Fruit fly (Drosophila melanogaster) whole organism, embryonic: ENCODE data around the gene CG44476.

Source experiments
- CG10462 ChIP-seq: fragments of 200-800 bp; sonication (Bioruptor generic); optimal IDR thresholded peaks from 2 replicates; lab custom pipeline; 2016; ENCODE audit warnings: missing biosample characterization, missing genetic modification characterization
- CG12942 ChIP-seq: fragments of 200-800 bp; sonication (Bioruptor generic); optimal IDR thresholded peaks from 3 replicates; lab custom pipeline; 2016; ENCODE audit warnings: missing biosample characterization, missing genetic modification characterization
- CG17186 ChIP-seq: fragments of 200-800 bp; sonication (Bioruptor generic); optimal IDR thresholded peaks from 3 replicates; lab custom pipeline; 2017; ENCODE audit warnings: missing biosample characterization, missing genetic modification reagents, missing genetic modification characterization
- CG3847 ChIP-seq: fragments of 200-800 bp; sonication (Bioruptor generic); IDR thresholded peaks from 2 replicates; pipeline ENCODE4 v1.3.6; 2022; ENCODE audit warnings: missing biosample characterization, missing genetic modification characterization
- CG43689 ChIP-seq: fragments of 200-800 bp; sonication (Bioruptor generic); IDR thresholded peaks from 2 replicates; pipeline ENCODE4 v1.3.6; 2022; ENCODE audit warnings: missing biosample characterization, missing genetic modification characterization
- CG4404 ChIP-seq: fragments of 200-800 bp; sonication (Bioruptor generic); IDR thresholded peaks from 2 replicates; pipeline ENCODE4 v1.3.6; 2022; ENCODE audit warnings: missing biosample characterization, missing genetic modification characterization
- CG7745 ChIP-seq: fragments of 200-800 bp; sonication (Bioruptor generic); optimal IDR thresholded peaks from 2 replicates; lab custom pipeline; 2018; ENCODE audit warnings: missing biosample characterization, mild to moderate bottlenecking, missing genetic modification characterization, moderate library complexity
- CG9817 ChIP-seq: fragments of 200-800 bp; sonication (Bioruptor generic); optimal IDR thresholded peaks from 2 replicates; lab custom pipeline; 2018; ENCODE audit warnings: missing biosample characterization, mild to moderate bottlenecking, missing genetic modification characterization, moderate library complexity
- Dref ChIP-seq: fragments of 200-800 bp; sonication (Bioruptor generic); IDR thresholded peaks from 2 replicates; pipeline ENCODE4 v1.3.6; 2022; ENCODE audit warnings: missing biosample characterization, missing genetic modification characterization
- Elba2 ChIP-seq: fragments of 200-800 bp; sonication (Bioruptor generic); optimal IDR thresholded peaks from 3 replicates; lab custom pipeline; 2016; ENCODE audit warnings: missing biosample characterization, missing genetic modification characterization
- H15 ChIP-seq: fragments of 200-800 bp; sonication (Bioruptor generic); IDR thresholded peaks from 3 replicates; pipeline ENCODE4 v1.3.6; 2022; ENCODE audit warnings: missing biosample characterization, missing genetic modification characterization
- H2.0 ChIP-seq: fragments of 200-800 bp; sonication (Bioruptor generic); IDR thresholded peaks from 2 replicates; pipeline ENCODE4 v1.3.6; 2022; ENCODE audit warnings: missing biosample characterization, missing genetic modification characterization
- HLH4C ChIP-seq: fragments of 200-800 bp; sonication (Bioruptor generic); IDR thresholded peaks from 3 replicates; pipeline ENCODE4 v1.3.6; 2022; ENCODE audit warnings: missing biosample characterization, missing genetic modification characterization; ENCODE audit not compliant: partially characterized antibody
- Hmr ChIP-seq: fragments of 200-800 bp; sonication (Bioruptor generic); optimal IDR thresholded peaks from 3 replicates; lab custom pipeline; 2017; ENCODE audit warnings: mild to moderate bottlenecking, missing biosample characterization, missing genetic modification reagents, missing genetic modification characterization
- Lim3 ChIP-seq: fragments of 200-800 bp; sonication (Bioruptor generic); IDR thresholded peaks from 2 replicates; pipeline ENCODE4 v1.3.6; 2022; ENCODE audit warnings: missing biosample characterization, missing genetic modification characterization
- Mad ChIP-seq: fragments of 200-800 bp; sonication (Bioruptor generic); optimal IDR thresholded peaks from 2 replicates; lab custom pipeline; 2016; ENCODE audit warnings: missing biosample characterization, missing genetic modification characterization
- Mes4 ChIP-seq: fragments of 200-800 bp; sonication (Bioruptor generic); optimal IDR thresholded peaks from 2 replicates; lab custom pipeline; 2016; ENCODE audit warnings: missing biosample characterization, missing genetic modification characterization
- NK7.1 ChIP-seq: fragments of 200-800 bp; sonication (Bioruptor generic); optimal IDR thresholded peaks from 3 replicates; lab custom pipeline; 2016; ENCODE audit warnings: missing biosample characterization, missing genetic modification characterization
- Stat92E ChIP-seq, 3 experiments: fragments of >200 bp in 2 of 3; fragments of 200-800 bp in 1 of 3; sonication (Bioruptor generic) in 1 of 3; optimal IDR thresholded peaks; 2 replicates each; lab custom pipeline; 2017 to 2019; ENCODE audit warnings: missing biosample characterization in 3 of 3, missing genetic modification characterization in 3 of 3, mild to moderate bottlenecking in 1 of 3, moderate library complexity in 1 of 3
- Taf1 ChIP-seq: fragments of 200-800 bp; sonication (Bioruptor generic); IDR thresholded peaks from 2 replicates; pipeline ENCODE4 v1.3.6; 2022; ENCODE audit warnings: missing biosample characterization, missing genetic modification characterization
- Xbp1 ChIP-seq: fragments of 200-800 bp; sonication (Bioruptor generic); optimal IDR thresholded peaks from 3 replicates; lab custom pipeline; 2016; ENCODE audit warnings: missing biosample characterization, mild to moderate bottlenecking, missing genetic modification characterization
- abd-A ChIP-seq: fragments of 200-800 bp; sonication (Bioruptor generic); optimal IDR thresholded peaks from 3 replicates; lab custom pipeline; 2019; ENCODE audit warnings: missing biosample characterization, mild to moderate bottlenecking, missing genetic modification characterization, moderate library complexity
- ap ChIP-seq: fragments of 200-800 bp; sonication (Bioruptor generic); IDR thresholded peaks from 2 replicates; pipeline ENCODE4 v1.3.6; 2022; ENCODE audit warnings: missing biosample characterization, missing genetic modification characterization
- cad ChIP-seq: fragments of >200 bp; optimal IDR thresholded peaks from 2 replicates; lab custom pipeline; 2017; ENCODE audit warnings: missing biosample characterization, missing genetic modification characterization
- cas ChIP-seq: fragments of 200-800 bp; sonication (Bioruptor generic); IDR thresholded peaks from 2 replicates; pipeline ENCODE4 v1.3.6; 2022; ENCODE audit warnings: missing biosample characterization, missing genetic modification characterization
- dimm ChIP-seq: fragments of 200-800 bp; sonication (Bioruptor generic); IDR thresholded peaks from 2 replicates; pipeline ENCODE4 v1.3.6; 2022; ENCODE audit warnings: missing biosample characterization, missing genetic modification characterization
- eve ChIP-seq, 2 experiments: fragments of >200 bp; optimal IDR thresholded peaks; 2 replicates each; lab custom pipeline; 2017; ENCODE audit warnings: missing biosample characterization in 2 of 2, missing genetic modification characterization in 2 of 2
- exex ChIP-seq: fragments of 200-800 bp; sonication (Bioruptor generic); optimal IDR thresholded peaks from 4 replicates; lab custom pipeline; 2018; ENCODE audit warnings: missing biosample characterization, mild to moderate bottlenecking, missing genetic modification characterization, moderate library complexity
- fd3F ChIP-seq: fragments of 200-800 bp; sonication (Bioruptor generic); optimal IDR thresholded peaks from 2 replicates; lab custom pipeline; 2018; ENCODE audit warnings: missing biosample characterization, mild to moderate bottlenecking, missing genetic modification characterization, moderate library complexity
- fru ChIP-seq: fragments of >200 bp; optimal IDR thresholded peaks from 2 replicates; lab custom pipeline; 2017
- gcm2 ChIP-seq: fragments of 200-800 bp; sonication (Bioruptor generic); optimal IDR thresholded peaks from 2 replicates; lab custom pipeline; 2016; ENCODE audit warnings: missing biosample characterization, missing genetic modification characterization
- gsb ChIP-seq: fragments of 200-800 bp; sonication (Bioruptor generic); IDR thresholded peaks from 2 replicates; pipeline ENCODE4 v1.3.6; 2022; ENCODE audit warnings: missing biosample characterization, missing genetic modification characterization
- hkb ChIP-seq, 2 experiments: fragments of 200-800 bp in 1 of 2; fragments of >200 bp in 1 of 2; sonication (Bioruptor generic) in 1 of 2; IDR thresholded peaks in 1 of 2; optimal IDR thresholded peaks in 1 of 2; 2 replicates each; pipeline versions ENCODE4 v1.3.6 to Lab custom; 2017 to 2022; ENCODE audit warnings: missing biosample characterization in 1 of 2, missing genetic modification characterization in 1 of 2
- luna ChIP-seq: fragments of 200-800 bp; sonication (Bioruptor generic); optimal IDR thresholded peaks from 2 replicates; lab custom pipeline; 2016; ENCODE audit warnings: missing biosample characterization, missing genetic modification characterization
- nerfin-2 ChIP-seq: fragments of 200-800 bp; sonication (Bioruptor generic); IDR thresholded peaks from 2 replicates; pipeline ENCODE4 v1.3.6; 2022; ENCODE audit warnings: missing biosample characterization, missing genetic modification characterization; ENCODE audit not compliant: partially characterized antibody
- nom ChIP-seq: fragments of 200-800 bp; sonication (Bioruptor generic); optimal IDR thresholded peaks from 2 replicates; lab custom pipeline; 2017; ENCODE audit warnings: missing biosample characterization, missing genetic modification characterization, mild to moderate bottlenecking, moderate library complexity, missing genetic modification reagents
- p53 ChIP-seq: fragments of 200-800 bp; sonication (Bioruptor generic); optimal IDR thresholded peaks from 2 replicates; lab custom pipeline; 2016; ENCODE audit warnings: missing biosample characterization, missing genetic modification characterization
- pho ChIP-seq: fragments of 200-800 bp; sonication (Bioruptor generic); optimal IDR thresholded peaks from 2 replicates; lab custom pipeline; 2016; ENCODE audit warnings: missing biosample characterization, missing genetic modification characterization
- prd ChIP-seq, 3 experiments: fragments of >200 bp in 2 of 3; fragments of 200-800 bp in 1 of 3; sonication (Bioruptor generic) in 1 of 3; optimal IDR thresholded peaks in 2 of 3; IDR thresholded peaks in 1 of 3; 2 replicates in 2 of 3; 3 replicates in 1 of 3; pipeline versions ENCODE4 v1.3.6 to Lab custom; 2017 to 2022; ENCODE audit warnings: missing biosample characterization in 1 of 3, missing genetic modification characterization in 1 of 3
- sc ChIP-seq, 3 experiments: fragments of >200 bp in 2 of 3; fragments of 200-800 bp in 1 of 3; sonication (Bioruptor generic) in 1 of 3; optimal IDR thresholded peaks; 2 replicates in 2 of 3; 3 replicates in 1 of 3; lab custom pipeline; 2017; ENCODE audit warnings: mild to moderate bottlenecking in 1 of 3, missing biosample characterization in 1 of 3, missing genetic modification characterization in 1 of 3, missing genetic modification reagents in 1 of 3
- sens ChIP-seq: fragments of 200-800 bp; sonication (Bioruptor generic); peaks from one replicate; lab custom pipeline; 2016; ENCODE audit warnings: missing biosample characterization, missing genetic modification characterization
- sens-2 ChIP-seq: fragments of 200-800 bp; sonication (Bioruptor generic); IDR thresholded peaks from 2 replicates; pipeline ENCODE4 v1.3.6; 2022; ENCODE audit warnings: missing biosample characterization, missing genetic modification characterization
- seq ChIP-seq: fragments of 200-800 bp; sonication (Bioruptor generic); IDR thresholded peaks from 2 replicates; pipeline ENCODE4 v1.3.6; 2022; ENCODE audit warnings: missing biosample characterization, missing genetic modification characterization
- sob ChIP-seq: fragments of 200-800 bp; sonication (Bioruptor generic); IDR thresholded peaks from 2 replicates; pipeline ENCODE4 v1.3.6; 2022; ENCODE audit warnings: missing biosample characterization, missing genetic modification characterization
- sqz ChIP-seq: fragments of 200-800 bp; sonication (Bioruptor generic); optimal IDR thresholded peaks from 3 replicates; lab custom pipeline; 2018; ENCODE audit warnings: missing biosample characterization, mild to moderate bottlenecking, missing genetic modification characterization
- tio ChIP-seq: fragments of 200-800 bp; sonication (Bioruptor generic); optimal IDR thresholded peaks from 2 replicates; lab custom pipeline; 2017; ENCODE audit warnings: missing biosample characterization, missing genetic modification characterization, inconsistent platforms
- trh ChIP-seq: fragments of 200-800 bp; sonication (Bioruptor generic); optimal IDR thresholded peaks from 2 replicates; lab custom pipeline; 2016; ENCODE audit warnings: missing biosample characterization, missing genetic modification characterization
- tx ChIP-seq: fragments of 200-800 bp; sonication (Bioruptor generic); optimal IDR thresholded peaks from 2 replicates; lab custom pipeline; 2016; ENCODE audit warnings: missing biosample characterization, missing genetic modification characterization
- yki ChIP-seq: fragments of >200 bp; optimal IDR thresholded peaks from 3 replicates; lab custom pipeline; 2018

CG44476 gene

dm6 chr2L:18148552-18149219 lies 35.7 kb upstream of the CG44476 start (continued):
- TF ChIP-seq seq (GFP tag; lab: Robert Waterston, UW) (no peak; the same call in 1 of the 2 replicates), nom (peak; percentile 25), prd (optimal IDR thresholded peaks at IDR 0.05; lab: Kevin White, UChicago) (no peak), prd (GFP tag; IDR thresholded peaks at IDR 0.05; lab: Robert Waterston, UW) (no peak; the same call in 2 of the 3 replicates), CG7745 (peak; percentile 3), NK7.1 (GFP tag; lab: Kevin White, UChicago) (no peak), CG3847 (no peak), eve (GFP tag; optimal IDR thresholded peaks at IDR 0.05; lab: Kevin White, UChicago) (peak in 1 of 2 experiments; percentile 64), sob (peak; percentile 66; the same call in 1 of the 2 replicates), sqz (GFP tag; lab: Kevin White, UChicago) (peak; percentile 58), luna (GFP tag; lab: Kevin White, UChicago) (no peak), Elba2 (GFP tag; lab: Kevin White, UChicago) (no peak), Dref (GFP tag; lab: Robert Waterston, UW) (no peak), sens (peak; percentile 95), CG17186 (GFP tag; lab: Kevin White, UChicago) (peak; percentile 42), Xbp1 (no peak), gsb (GFP tag; lab: Robert Waterston, UW) (peak; percentile 23; the same call in 1 of the 2 replicates), abd-A (tag; lab: Kevin White, UChicago) (no peak), Stat92E (GFP tag; optimal IDR thresholded peaks at IDR 0.05; lab: Kevin White, UChicago) (peak in 1 of 3 experiments; percentile 88), fru (no peak), Mes4 (GFP tag; lab: Kevin White, UChicago) (peak; percentile 62), CG9817 (tag; lab: Kevin White, UChicago) (peak; percentile 4), H15 (GFP tag; lab: Robert Waterston, UW) (no peak), Mad (GFP tag; lab: Kevin White, UChicago) (peak; percentile 61), HLH4C (no peak), yki (no peak), H2.0 (GFP tag; lab: Robert Waterston, UW) (no peak; the same call in 1 of the 2 replicates), sc (optimal IDR thresholded peaks at IDR 0.05; lab: Kevin White, UChicago) (no peak), sc (GFP tag; optimal IDR thresholded peaks at IDR 0.05; lab: Kevin White, UChicago) (peak; percentile 69), pho (GFP tag; lab: Kevin White, UChicago) (no peak), hkb (optimal IDR thresholded peaks at IDR 0.05; lab: Kevin White, UChicago) (no peak), hkb (GFP tag; IDR thresholded peaks at IDR 0.05; lab: Robert Waterston, UW) (peak; percentile 82), exex (tag; lab: Kevin White, UChicago) (peak; percentile 95), ap (GFP tag; lab: Robert Waterston, UW) (no peak), CG12942 (GFP tag; lab: Kevin White, UChicago) (peak; percentile 52), tx (no peak), fd3F (GFP tag; lab: Kevin White, UChicago) (peak; percentile 22), Taf1 (GFP tag; lab: Robert Waterston, UW) (no peak), CG43689 (no peak), cas (GFP tag; lab: Robert Waterston, UW) (no peak), cad (GFP tag; lab: Kevin White, UChicago) (no peak), nerfin-2 (GFP tag; lab: Robert Waterston, UW) (no peak), CG10462 (GFP tag; lab: Kevin White, UChicago) (peak; percentile 33), CG4404 (no peak), Hmr (peak; percentile 85), p53 (no peak), dimm (GFP tag; lab: Robert Waterston, UW) (no peak), Lim3 (GFP tag; lab: Robert Waterston, UW) (peak; percentile 19; the same call in 1 of the 2 replicates), trh (peak; percentile 1), gcm2 (peak; percentile 55), tio (GFP tag; lab: Kevin White, UChicago) (peak; percentile 47), sens-2 (GFP tag; lab: Robert Waterston, UW) (0 out of 2 replicates have a peak, but pooled peaks have one; percentile 6)
